Fruit fly (Drosophila melanogaster) whole organism, prepupa: ENCODE data around the gene IscU.

Experiments used
- Blimp-1 ChIP-seq: fragments of 200-800 bp; sonication (Bioruptor generic); optimal IDR thresholded peaks from 3 replicates; lab custom pipeline; 2017; ENCODE audit warnings: missing biosample characterization, missing genetic modification characterization, mild to moderate bottlenecking, moderate library complexity, missing genetic modification reagents
- CG10631 ChIP-seq: fragments of 200-800 bp; sonication (Bioruptor generic); optimal IDR thresholded peaks from 2 replicates; lab custom pipeline; 2016; ENCODE audit warnings: missing biosample characterization, missing genetic modification characterization
- CG10669 ChIP-seq: fragments of 200-800 bp; sonication (Bioruptor generic); optimal IDR thresholded peaks from 3 replicates; lab custom pipeline; 2018; ENCODE audit warnings: missing biosample characterization, mild to moderate bottlenecking, missing genetic modification characterization, moderate library complexity
- CG11294 ChIP-seq: fragments of 200-800 bp; sonication (Bioruptor generic); IDR thresholded peaks from 2 replicates; pipeline ENCODE4 v1.3.6; 2022; ENCODE audit warnings: missing biosample characterization, missing genetic modification characterization
- CG11902 ChIP-seq: fragments of 200-800 bp; sonication (Bioruptor generic); optimal IDR thresholded peaks from 3 replicates; lab custom pipeline; 2016; ENCODE audit warnings: missing biosample characterization, missing genetic modification characterization
- CG15336 ChIP-seq: fragments of 200-800 bp; sonication (Bioruptor generic); IDR thresholded peaks from 2 replicates; pipeline ENCODE4 v1.3.6; 2022; ENCODE audit warnings: missing biosample characterization, missing genetic modification characterization
- CG1621 ChIP-seq: fragments of 200-800 bp; sonication (Bioruptor generic); optimal IDR thresholded peaks from 3 replicates; lab custom pipeline; 2018; ENCODE audit warnings: missing biosample characterization, mild to moderate bottlenecking, missing genetic modification characterization
- CG16779 ChIP-seq: fragments of 200-800 bp; sonication (Bioruptor generic); optimal IDR thresholded peaks from 3 replicates; lab custom pipeline; 2017; ENCODE audit warnings: missing biosample characterization, mild to moderate bottlenecking, missing genetic modification characterization
- CG3032 ChIP-seq: fragments of 200-800 bp; optimal IDR thresholded peaks from 2 replicates; lab custom pipeline; 2019; ENCODE audit warnings: missing biosample characterization, mild to moderate bottlenecking, missing genetic modification characterization, moderate library complexity
- CG31627 ChIP-seq: fragments of 200-800 bp; sonication (Bioruptor generic); optimal IDR thresholded peaks from 3 replicates; lab custom pipeline; 2016; ENCODE audit warnings: missing biosample characterization, missing genetic modification characterization
- CG32006 ChIP-seq: fragments of 200-800 bp; sonication (Bioruptor generic); optimal IDR thresholded peaks from 3 replicates; lab custom pipeline; 2017; ENCODE audit warnings: missing biosample characterization, mild to moderate bottlenecking, missing genetic modification characterization
- CG34406 ChIP-seq: fragments of 200-800 bp; sonication (Bioruptor generic); optimal IDR thresholded peaks from 3 replicates; lab custom pipeline; 2016; ENCODE audit warnings: missing biosample characterization, missing genetic modification characterization
- CG3919 ChIP-seq: fragments of 200-800 bp; sonication (Bioruptor generic); optimal IDR thresholded peaks from 3 replicates; lab custom pipeline; 2016; ENCODE audit warnings: missing biosample characterization, missing genetic modification characterization
- CG4318 ChIP-seq: fragments of 200-800 bp; sonication (Bioruptor generic); optimal IDR thresholded peaks from 3 replicates; lab custom pipeline; 2017; ENCODE audit warnings: missing biosample characterization, mild to moderate bottlenecking, missing genetic modification characterization
- CG6276 ChIP-seq: fragments of 200-800 bp; sonication (Bioruptor generic); optimal IDR thresholded peaks from 2 replicates; lab custom pipeline; 2017; ENCODE audit warnings: missing biosample characterization, mild to moderate bottlenecking, missing genetic modification characterization
- CG6792 ChIP-seq: fragments of 200-800 bp; sonication (Bioruptor generic); optimal IDR thresholded peaks from 3 replicates; lab custom pipeline; 2016; ENCODE audit warnings: missing biosample characterization, missing genetic modification characterization
- CG7368 ChIP-seq: fragments of 200-800 bp; sonication (Bioruptor generic); optimal IDR thresholded peaks from 3 replicates; lab custom pipeline; 2016; ENCODE audit warnings: missing biosample characterization, missing genetic modification characterization
- CG8319 ChIP-seq: fragments of 200-800 bp; sonication (Bioruptor generic); optimal IDR thresholded peaks from 3 replicates; lab custom pipeline; 2016; ENCODE audit warnings: missing biosample characterization, missing genetic modification characterization
- CG8632 ChIP-seq: fragments of 200-800 bp; sonication (Bioruptor generic); optimal IDR thresholded peaks from 3 replicates; lab custom pipeline; 2016; ENCODE audit warnings: missing biosample characterization, missing genetic modification characterization
- CG9139 ChIP-seq: fragments of 200-800 bp; sonication (Bioruptor generic); optimal IDR thresholded peaks from 3 replicates; lab custom pipeline; 2017; ENCODE audit warnings: missing biosample characterization, mild to moderate bottlenecking, missing genetic modification characterization
- Eip75B ChIP-seq: fragments of 200-800 bp; sonication (Bioruptor generic); optimal IDR thresholded peaks from 3 replicates; lab custom pipeline; 2016; ENCODE audit warnings: missing biosample characterization, missing genetic modification characterization
- Eip78C ChIP-seq: fragments of 200-800 bp; sonication (Bioruptor generic); peaks from one replicate; lab custom pipeline; 2016; ENCODE audit warnings: missing biosample characterization, missing genetic modification characterization
- Eip93F ChIP-seq: fragments of 200-800 bp; sonication (Bioruptor generic); optimal IDR thresholded peaks from 2 replicates; lab custom pipeline; 2016; ENCODE audit warnings: missing biosample characterization, mild to moderate bottlenecking, missing genetic modification characterization
- Ets21C ChIP-seq: fragments of 200-800 bp; sonication (Bioruptor generic); optimal IDR thresholded peaks from 3 replicates; lab custom pipeline; 2016; ENCODE audit warnings: missing biosample characterization, missing genetic modification characterization
- Ets96B ChIP-seq: fragments of 200-800 bp; optimal IDR thresholded peaks from 2 replicates; lab custom pipeline; 2019; ENCODE audit warnings: missing biosample characterization, mild to moderate bottlenecking, missing genetic modification characterization, moderate library complexity
- Gug ChIP-seq: fragments of 200-800 bp; sonication (Bioruptor generic); IDR thresholded peaks from 2 replicates; pipeline ENCODE4 v1.3.6; 2022; ENCODE audit warnings: missing biosample characterization, missing genetic modification characterization
- Hr38 ChIP-seq: sonication (Bioruptor generic); optimal IDR thresholded peaks from 2 replicates; lab custom pipeline; 2016; ENCODE audit warnings: missing biosample characterization, missing genetic modification characterization
- Hr39 ChIP-seq: fragments of 200-800 bp; sonication (Bioruptor generic); optimal IDR thresholded peaks from 2 replicates; lab custom pipeline; 2016; ENCODE audit warnings: missing biosample characterization, missing genetic modification characterization
- Lpt ChIP-seq: fragments of 200-800 bp; sonication (Bioruptor generic); optimal IDR thresholded peaks from 3 replicates; lab custom pipeline; 2016; ENCODE audit warnings: missing biosample characterization, missing genetic modification characterization
- OdsH ChIP-seq: fragments of 200-800 bp; sonication (Bioruptor generic); optimal IDR thresholded peaks from 3 replicates; lab custom pipeline; 2016; ENCODE audit warnings: missing biosample characterization, missing genetic modification characterization
- Sox102F ChIP-seq: fragments of 200-800 bp; sonication (Bioruptor generic); optimal IDR thresholded peaks from 2 replicates; lab custom pipeline; 2016; ENCODE audit warnings: missing biosample characterization, mild to moderate bottlenecking, missing genetic modification characterization
- Sox15 ChIP-seq: fragments of 200-800 bp; sonication (Bioruptor generic); optimal IDR thresholded peaks from 3 replicates; lab custom pipeline; 2016; ENCODE audit warnings: missing biosample characterization, missing genetic modification characterization
- achi ChIP-seq: fragments of 200-800 bp; sonication (Bioruptor generic); optimal IDR thresholded peaks from 3 replicates; lab custom pipeline; 2016; ENCODE audit warnings: missing biosample characterization, missing genetic modification characterization
- acj6 ChIP-seq: fragments of 200-800 bp; sonication (Bioruptor generic); optimal IDR thresholded peaks from 3 replicates; lab custom pipeline; 2016; ENCODE audit warnings: missing biosample characterization, missing genetic modification characterization
- cyc ChIP-seq: fragments of 200-800 bp; sonication (Bioruptor generic); optimal IDR thresholded peaks from 3 replicates; lab custom pipeline; 2016; ENCODE audit warnings: missing biosample characterization, missing genetic modification characterization
- dac ChIP-seq: fragments of 200-800 bp; sonication (Bioruptor generic); optimal IDR thresholded peaks from 2 replicates; lab custom pipeline; 2017; ENCODE audit warnings: missing biosample characterization, mild to moderate bottlenecking, missing genetic modification characterization
- dsx ChIP-seq: fragments of 200-800 bp; optimal IDR thresholded peaks from 3 replicates; lab custom pipeline; 2019; ENCODE audit warnings: missing biosample characterization, mild to moderate bottlenecking, missing genetic modification characterization, moderate library complexity; ENCODE audit not compliant: poor library complexity, severe bottlenecking
- eg ChIP-seq: fragments of 200-800 bp; sonication (Bioruptor generic); IDR thresholded peaks from 3 replicates; pipeline ENCODE4 v1.3.6; 2022; ENCODE audit warnings: missing biosample characterization, missing genetic modification characterization
- esn ChIP-seq: fragments of 200-800 bp; sonication (Bioruptor generic); optimal IDR thresholded peaks from 2 replicates; lab custom pipeline; 2016; ENCODE audit warnings: missing biosample characterization, mild to moderate bottlenecking, missing genetic modification characterization, moderate library complexity
- fd59A ChIP-seq: fragments of 200-800 bp; sonication (Bioruptor generic); optimal IDR thresholded peaks from 2 replicates; lab custom pipeline; 2017; ENCODE audit warnings: missing biosample characterization, mild to moderate bottlenecking, missing genetic modification characterization, missing genetic modification reagents
- fd85E ChIP-seq: fragments of 200-800 bp; sonication (Bioruptor generic); optimal IDR thresholded peaks from 3 replicates; lab custom pipeline; 2016; ENCODE audit warnings: missing biosample characterization, missing genetic modification characterization
- lz ChIP-seq: fragments of 200-800 bp; sonication (Bioruptor generic); optimal IDR thresholded peaks from 3 replicates; lab custom pipeline; 2016; ENCODE audit warnings: missing biosample characterization, missing genetic modification characterization
- net ChIP-seq: fragments of 200-800 bp; sonication (Bioruptor generic); optimal IDR thresholded peaks from 3 replicates; lab custom pipeline; 2016; ENCODE audit warnings: missing biosample characterization, missing genetic modification characterization
- pdm3 ChIP-seq: fragments of 200-800 bp; sonication (Bioruptor generic); optimal IDR thresholded peaks from 3 replicates; lab custom pipeline; 2016; ENCODE audit warnings: missing biosample characterization, missing genetic modification characterization
- salr ChIP-seq, 2 experiments: fragments of 200-800 bp; sonication (Bioruptor generic); optimal IDR thresholded peaks; 3 replicates each; lab custom pipeline; 2016 to 2018; ENCODE audit warnings: missing biosample characterization in 2 of 2, missing genetic modification characterization in 2 of 2, mild to moderate bottlenecking in 1 of 2
- spab ChIP-seq: fragments of 200-800 bp; sonication (Bioruptor generic); optimal IDR thresholded peaks from 2 replicates; lab custom pipeline; 2017; ENCODE audit warnings: missing biosample characterization, mild to moderate bottlenecking, missing genetic modification characterization, missing genetic modification reagents
- topi ChIP-seq: fragments of 200-800 bp; sonication (Bioruptor generic); optimal IDR thresholded peaks from 3 replicates; lab custom pipeline; 2016; ENCODE audit warnings: missing biosample characterization, missing genetic modification characterization
- vri ChIP-seq: fragments of 200-800 bp; sonication (Bioruptor generic); optimal IDR thresholded peaks from 3 replicates; lab custom pipeline; 2016; ENCODE audit warnings: missing biosample characterization, mild to moderate bottlenecking, missing genetic modification characterization

Gene IscU

DNA sequence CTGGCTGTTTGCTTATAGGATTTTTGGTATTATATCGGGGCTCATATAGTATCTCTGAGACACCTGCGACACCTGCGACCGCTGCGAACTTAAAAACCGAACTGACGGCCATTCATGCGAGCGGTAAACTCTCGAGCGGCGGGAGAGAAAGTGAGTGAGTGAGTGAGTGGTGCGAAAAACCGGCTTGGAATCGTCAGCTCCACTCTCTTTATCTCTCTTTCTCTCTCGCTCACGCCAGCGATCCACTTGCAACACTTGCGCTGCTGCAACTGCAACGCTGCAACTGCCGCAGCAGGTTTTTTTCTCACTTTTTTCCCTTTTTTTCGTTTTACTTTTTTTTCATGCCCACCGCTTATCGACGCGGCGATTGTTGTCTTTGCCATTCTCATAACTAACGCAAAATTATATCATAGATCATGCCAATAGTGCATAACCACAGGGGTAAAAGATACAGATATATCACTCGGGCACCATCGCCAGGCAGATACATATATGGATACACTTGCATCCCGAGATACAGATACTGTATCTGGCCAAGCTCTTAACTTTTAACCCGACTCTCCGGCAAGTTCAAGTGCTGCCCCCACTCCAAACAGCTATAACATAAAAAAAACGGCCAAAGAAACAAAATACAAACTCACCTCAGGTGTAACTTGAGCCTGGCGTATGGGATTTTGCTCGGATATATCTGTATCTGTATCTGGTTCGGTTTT is 31.4 kb downstream of the IscU start (continued):
- TF ChIP-seq CG9139 (GFP tag; lab: Kevin White, UChicago) (peak; percentile 81), Lpt (peak; percentile 74), achi (GFP tag; lab: Kevin White, UChicago) (no peak), CG32006 (GFP tag; lab: Kevin White, UChicago) (peak; percentile 37), spab (GFP tag; lab: Kevin White, UChicago) (peak; percentile 65), acj6 (GFP tag; lab: Kevin White, UChicago) (no peak), CG3032 (peak; percentile 43), fd85E (no peak), Ets96B (tag; lab: Kevin White, UChicago) (peak; percentile 45), esn (GFP tag; lab: Kevin White, UChicago) (no peak), CG11902 (GFP tag; lab: Kevin White, UChicago) (no peak), topi (no peak), Hr38 (no peak), fd59A (no peak), CG8319 (GFP tag; lab: Kevin White, UChicago) (no peak), Blimp-1 (GFP tag; lab: Kevin White, UChicago) (peak; percentile 94), salr (GFP tag; optimal IDR thresholded peaks at IDR 0.05; lab: Kevin White, UChicago) (no peak), CG8632 (no peak), CG34406 (GFP tag; lab: Kevin White, UChicago) (no peak), CG6276 (GFP tag; lab: Kevin White, UChicago) (peak; percentile 80), CG3919 (peak; percentile 71), CG15336 (peak; percentile 71), lz (no peak), pdm3 (GFP tag; lab: Kevin White, UChicago) (peak; percentile 31), vri (no peak), CG16779 (tag; lab: Kevin White, UChicago) (peak; percentile 63), OdsH (GFP tag; lab: Kevin White, UChicago) (no peak), CG31627 (GFP tag; lab: Kevin White, UChicago) (no peak), Sox15 (GFP tag; lab: Kevin White, UChicago) (no peak), net (GFP tag; lab: Kevin White, UChicago) (peak; percentile 57), Sox102F (GFP tag; lab: Kevin White, UChicago) (peak; percentile 37), Eip78C (GFP tag; lab: Kevin White, UChicago) (peak; percentile 70), dsx (GFP tag; lab: Kevin White, UChicago) (peak; percentile 60)

DNA sequence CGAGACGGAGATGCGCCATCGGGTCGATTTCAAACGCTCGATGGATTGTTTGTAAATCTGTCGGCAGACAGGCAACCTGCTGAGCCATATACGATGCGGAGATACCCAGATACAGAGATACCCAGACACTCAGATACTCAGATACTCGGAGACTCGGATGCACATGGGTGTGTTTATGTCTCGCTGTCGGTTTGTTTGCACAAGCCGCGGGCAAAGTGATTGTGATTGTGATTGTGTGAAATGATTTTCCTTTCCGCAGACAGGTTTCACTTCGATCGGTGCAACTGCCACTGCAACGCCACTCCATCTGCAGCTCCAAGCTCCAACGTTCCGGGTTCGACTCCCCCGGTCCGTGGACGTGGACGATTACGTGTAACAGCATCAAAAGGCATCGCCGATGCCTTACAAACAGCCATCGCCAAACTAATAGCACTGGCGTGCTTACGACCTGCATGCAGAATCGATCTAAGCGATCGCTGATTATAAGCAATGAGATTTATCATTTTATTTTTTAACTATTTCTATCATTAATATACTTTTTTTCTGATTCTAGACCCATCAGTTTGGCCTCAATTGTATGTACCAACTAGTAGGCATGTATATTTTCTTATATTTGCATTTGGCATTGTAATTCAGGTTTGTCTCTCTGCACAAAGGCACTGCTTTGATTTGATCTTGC is 35.1 kb downstream of the IscU start:
- TF ChIP-seq CG6276 (GFP tag; lab: Kevin White, UChicago) (peak; percentile 86), Hr39 (peak; percentile 52), Gug (peak; percentile 84), CG32006 (GFP tag; lab: Kevin White, UChicago) (peak; percentile 87), CG31627 (GFP tag; lab: Kevin White, UChicago) (peak; percentile 36), Hr38 (no peak), CG1621 (tag; lab: Kevin White, UChicago) (peak; percentile 69), achi (GFP tag; lab: Kevin White, UChicago) (peak; percentile 82), cyc (GFP tag; lab: Kevin White, UChicago) (peak; percentile 43), vri (no peak), CG6792 (GFP tag; lab: Kevin White, UChicago) (peak; percentile 74), eg (peak; percentile 97), CG11294 (GFP tag; lab: Robert Waterston, UW) (peak; percentile 84), Lpt (peak; percentile 73), CG4318 (GFP tag; lab: Kevin White, UChicago) (peak; percentile 70), Eip93F (no peak), CG10669 (peak; percentile 78), net (GFP tag; lab: Kevin White, UChicago) (peak; percentile 79), CG10631 (GFP tag; lab: Kevin White, UChicago) (peak; percentile 81), Ets21C (peak; percentile 31), dac (peak; percentile 78), lz (peak; percentile 60), Eip75B (GFP tag; lab: Kevin White, UChicago) (peak; percentile 67), CG8632 (peak; percentile 54), CG11902 (GFP tag; lab: Kevin White, UChicago) (peak; percentile 56), CG7368 (GFP tag; lab: Kevin White, UChicago) (peak; percentile 65), CG9139 (GFP tag; lab: Kevin White, UChicago) (peak; percentile 25), fd59A (peak; percentile 47)
